Fruit fly (Drosophila melanogaster) whole organism, pupa: Measurements from ENCODE around the gene Cda5.
A peak's percentile ranks its signal among the peaks of the same experiment; 100 is the strongest.

ENCODE experiments used
- CG10348 ChIP-seq: fragments of 200-800 bp; sonication (Bioruptor generic); IDR thresholded peaks from 2 replicates; pipeline ENCODE4 v1.3.6; 2022; ENCODE audit warnings: missing biosample characterization, missing genetic modification characterization
- CG12605 ChIP-seq: fragments of 200-800 bp; sonication (Bioruptor generic); IDR thresholded peaks from 2 replicates; pipeline ENCODE4 v1.3.6; 2022; ENCODE audit warnings: missing biosample characterization, missing genetic modification characterization
- CG13204 ChIP-seq: fragments of 200-800 bp; sonication (Bioruptor generic); optimal IDR thresholded peaks from 2 replicates; lab custom pipeline; 2018; ENCODE audit warnings: missing biosample characterization, mild to moderate bottlenecking, missing genetic modification characterization, moderate library complexity
- CG14655 ChIP-seq: fragments of 200-800 bp; sonication (Bioruptor generic); optimal IDR thresholded peaks from 3 replicates; lab custom pipeline; 2017; ENCODE audit warnings: mild to moderate bottlenecking, missing biosample characterization, missing genetic modification reagents, missing genetic modification characterization
- CG15710 ChIP-seq: fragments of 200-800 bp; sonication (Bioruptor generic); optimal IDR thresholded peaks from 2 replicates; lab custom pipeline; 2018; ENCODE audit warnings: missing biosample characterization, mild to moderate bottlenecking, missing genetic modification characterization, moderate library complexity
- CG17806 ChIP-seq: fragments of 200-800 bp; sonication (Bioruptor generic); optimal IDR thresholded peaks from 2 replicates; lab custom pipeline; 2018; ENCODE audit warnings: missing biosample characterization, mild to moderate bottlenecking, missing genetic modification characterization, moderate library complexity
- CG32121 ChIP-seq: fragments of 200-800 bp; sonication (Bioruptor generic); IDR thresholded peaks from 2 replicates; pipeline ENCODE4 v1.3.6; 2022; ENCODE audit warnings: missing biosample characterization, missing genetic modification characterization
- CG34367 ChIP-seq: fragments of 200-800 bp; sonication (Bioruptor generic); optimal IDR thresholded peaks from 2 replicates; lab custom pipeline; 2018; ENCODE audit warnings: missing biosample characterization, mild to moderate bottlenecking, missing genetic modification characterization
- CG4496 ChIP-seq: fragments of 200-800 bp; sonication (Bioruptor generic); IDR thresholded peaks from 3 replicates; pipeline ENCODE4 v1.3.6; 2022; ENCODE audit warnings: missing biosample characterization, missing genetic modification characterization
- CG8159 ChIP-seq: fragments of 200-800 bp; sonication (Bioruptor generic); optimal IDR thresholded peaks from 3 replicates; lab custom pipeline; 2018; ENCODE audit warnings: missing biosample characterization, mild to moderate bottlenecking, missing genetic modification characterization, moderate library complexity
- CG9948 ChIP-seq: fragments of 200-800 bp; sonication (Bioruptor generic); optimal IDR thresholded peaks from 2 replicates; lab custom pipeline; 2018; ENCODE audit warnings: missing biosample characterization, mild to moderate bottlenecking, missing genetic modification characterization, moderate library complexity
- D1 ChIP-seq: fragments of 200-800 bp; sonication (Bioruptor generic); optimal IDR thresholded peaks from 2 replicates; lab custom pipeline; 2018; ENCODE audit warnings: missing biosample characterization, mild to moderate bottlenecking, missing genetic modification characterization, moderate library complexity
- EcR ChIP-seq: fragments of 200-800 bp; sonication (Bioruptor generic); optimal IDR thresholded peaks from 3 replicates; lab custom pipeline; 2019; ENCODE audit warnings: missing biosample characterization, missing genetic modification characterization, mild to moderate bottlenecking, moderate library complexity, missing genetic modification reagents
- Ets98B ChIP-seq: fragments of 200-800 bp; sonication (Bioruptor generic); IDR thresholded peaks from 2 replicates; pipeline ENCODE4 v1.3.6; 2022; ENCODE audit warnings: missing biosample characterization, missing genetic modification characterization
- Pif1A ChIP-seq: fragments of 200-800 bp; sonication (Bioruptor generic); optimal IDR thresholded peaks from 3 replicates; lab custom pipeline; 2016; ENCODE audit warnings: missing biosample characterization, missing genetic modification characterization
- Pif1B ChIP-seq: fragments of 200-800 bp; sonication (Bioruptor generic); optimal IDR thresholded peaks from 3 replicates; lab custom pipeline; 2016; ENCODE audit warnings: missing biosample characterization, missing genetic modification characterization
- Snoo ChIP-seq: fragments of 200-800 bp; sonication (Bioruptor generic); optimal IDR thresholded peaks from 3 replicates; lab custom pipeline; 2017; ENCODE audit warnings: missing biosample characterization, mild to moderate bottlenecking, missing genetic modification characterization, inconsistent platforms
- fd96Ca ChIP-seq: fragments of 200-800 bp; sonication (Bioruptor generic); IDR thresholded peaks from 3 replicates; pipeline ENCODE4 v1.3.6; 2022; ENCODE audit warnings: missing biosample characterization, missing genetic modification characterization
- gl ChIP-seq: fragments of 200-800 bp; sonication (Bioruptor generic); optimal IDR thresholded peaks from 2 replicates; lab custom pipeline; 2018; ENCODE audit warnings: missing biosample characterization, mild to moderate bottlenecking, missing genetic modification characterization
- rn ChIP-seq: fragments of 200-800 bp; sonication (Bioruptor generic); IDR thresholded peaks from 2 replicates; pipeline ENCODE4 v1.3.6; 2022; ENCODE audit warnings: missing biosample characterization, missing genetic modification characterization

The Cda5 gene

dm6 chr2L:65354-65949, at the start of gene Cda5:
Cda5 (minus strand) TSS chr2L:65404.
- TF ChIP-seq CG8159 (tag; lab: Kevin White, UChicago) (no peak), Ets98B (no peak), CG34367 (no peak), CG13204 (no peak), fd96Ca (GFP tag; lab: Robert Waterston, UW) (no peak), CG15710 (tag; lab: Kevin White, UChicago) (no peak), gl (tag; lab: Kevin White, UChicago) (no peak), CG10348 (no peak), Snoo (no peak), CG12605 (GFP tag; lab: Robert Waterston, UW) (no peak), rn (GFP tag; lab: Robert Waterston, UW) (no peak)
- TF ChIP-seq, all 21 proteins: peak for 0

dm6 chr2L:114429-114828, 49.2 kb upstream of the Cda5 start, which contains the start of gene ND-15:
ND-15 (plus strand) TSS chr2L:114726.
- no peak for TF ChIP-seq CG4496 (GFP tag; lab: Robert Waterston, UW)
- TF ChIP-seq CG17806 (tag; lab: Kevin White, UChicago), result no peak
- TF ChIP-seq CG8159 (tag; lab: Kevin White, UChicago), result no peak
- no peak for TF ChIP-seq CG14655 (GFP tag; lab: Kevin White, UChicago)
- no peak for TF ChIP-seq fd96Ca (GFP tag; lab: Robert Waterston, UW)
- TF ChIP-seq Pif1A (GFP tag; lab: Kevin White, UChicago), result no peak
- no peak for TF ChIP-seq Pif1B (GFP tag; lab: Kevin White, UChicago)

dm6 chr2L:110046-110445, 44.8 kb upstream of the Cda5 start:
- TF ChIP-seq CG8159 (tag; lab: Kevin White, UChicago), result no peak
- TF ChIP-seq EcR (GFP tag; lab: Kevin White, UChicago), result no peak
- no peak for TF ChIP-seq gl (tag; lab: Kevin White, UChicago)
- no peak for TF ChIP-seq CG15710 (tag; lab: Kevin White, UChicago)
- no peak for TF ChIP-seq CG17806 (tag; lab: Kevin White, UChicago)
- no peak for TF ChIP-seq CG14655 (GFP tag; lab: Kevin White, UChicago)
- TF ChIP-seq Ets98B, result no peak

dm6 chr2L:109098-109799, 44.0 kb upstream of the Cda5 start:
- no peak for TF ChIP-seq CG34367
- TF ChIP-seq EcR (GFP tag; lab: Kevin White, UChicago), result peak; percentile 32
- TF ChIP-seq CG4496 (GFP tag; lab: Robert Waterston, UW), result no peak

- TF ChIP-seq CG9948 (tag; lab: Kevin White, UChicago), result no peak
- TF ChIP-seq gl (tag; lab: Kevin White, UChicago), result peak; percentile 21
- TF ChIP-seq EcR (GFP tag; lab: Kevin White, UChicago), result peak; percentile 23
- no peak for TF ChIP-seq rn (GFP tag; lab: Robert Waterston, UW)
- TF ChIP-seq CG15710 (tag; lab: Kevin White, UChicago), result no peak
Observed at dm6 chr2L:107476-108436, 42.6 kb upstream of the Cda5 start.

dm6 chr2L:107032-107431, 41.8 kb upstream of the Cda5 start:
- TF ChIP-seq CG10348 (no peak), CG34367 (no peak), Snoo (no peak), CG15710 (tag; lab: Kevin White, UChicago) (no peak), CG32121 (no peak), gl (tag; lab: Kevin White, UChicago) (no peak), CG13204 (no peak), Ets98B (no peak)
- TF ChIP-seq, all 21 proteins: peak for 0

- TF ChIP-seq EcR (GFP tag; lab: Kevin White, UChicago), result no peak
- TF ChIP-seq CG8159 (tag; lab: Kevin White, UChicago), result no peak
- no peak for TF ChIP-seq Snoo
- no peak for TF ChIP-seq CG14655 (GFP tag; lab: Kevin White, UChicago)
- no peak for TF ChIP-seq CG4496 (GFP tag; lab: Robert Waterston, UW)
- no peak for TF ChIP-seq CG13204
- no peak for TF ChIP-seq D1
- no peak for TF ChIP-seq CG34367
- no peak for TF ChIP-seq CG9948 (tag; lab: Kevin White, UChicago)
- TF ChIP-seq rn (GFP tag; lab: Robert Waterston, UW), result no peak
- TF ChIP-seq fd96Ca (GFP tag; lab: Robert Waterston, UW), result no peak
- TF ChIP-seq gl (tag; lab: Kevin White, UChicago), result no peak
- no peak for TF ChIP-seq Pif1B (GFP tag; lab: Kevin White, UChicago)
Observed at dm6 chr2L:106540-106939, 41.3 kb upstream of the Cda5 start, which contains the start of the genes Nhe1 and Sam-S. Nhe1 (minus strand) TSS chr2L:106732. Sam-S (plus strand) TSS chr2L:106903.
